Worm (Caenorhabditis elegans) whole organism, midembryonic: Measurements from ENCODE around the gene F11A5.17.

Experiments used
- cog-1 ChIP-seq: sonication (generic microtip); optimal IDR thresholded peaks from 2 replicates; lab custom pipeline; 2016; ENCODE audit warnings: missing genetic modification characterization, missing compliant biosample characterization
- flt-1 ChIP-seq: fragments of 200-800 bp; sonication (Bioruptor generic); IDR thresholded peaks from 2 replicates; pipeline ENCODE4 v1.3.6; 2022; ENCODE audit warnings: missing genetic modification characterization, missing compliant biosample characterization
- klf-2 ChIP-seq: fragments of 200-800 bp; sonication (Bioruptor generic); conservative IDR thresholded peaks from 2 replicates; pipeline ENCODE4 v1.3.6; 2022; ENCODE audit warnings: missing genetic modification reagents, missing genetic modification characterization, missing compliant biosample characterization
- ref-1 ChIP-seq: fragments of 200-800 bp; sonication (Bioruptor generic); conservative IDR thresholded peaks from 2 replicates; pipeline ENCODE4 v1.3.6; 2022; ENCODE audit warnings: missing genetic modification reagents, missing genetic modification characterization, missing compliant biosample characterization
- tab-1 ChIP-seq: fragments of 200-800 bp; sonication (Bioruptor generic); IDR thresholded peaks from 2 replicates; pipeline ENCODE4 v1.3.6; 2022; ENCODE audit warnings: missing genetic modification characterization, missing compliant biosample characterization
- ztf-23 ChIP-seq: fragments of 200-800 bp; sonication (Bioruptor generic); IDR thresholded peaks from 2 replicates; pipeline ENCODE4 v1.3.6; 2022; ENCODE audit warnings: missing genetic modification reagents, missing genetic modification characterization, missing compliant biosample characterization

DNA sequence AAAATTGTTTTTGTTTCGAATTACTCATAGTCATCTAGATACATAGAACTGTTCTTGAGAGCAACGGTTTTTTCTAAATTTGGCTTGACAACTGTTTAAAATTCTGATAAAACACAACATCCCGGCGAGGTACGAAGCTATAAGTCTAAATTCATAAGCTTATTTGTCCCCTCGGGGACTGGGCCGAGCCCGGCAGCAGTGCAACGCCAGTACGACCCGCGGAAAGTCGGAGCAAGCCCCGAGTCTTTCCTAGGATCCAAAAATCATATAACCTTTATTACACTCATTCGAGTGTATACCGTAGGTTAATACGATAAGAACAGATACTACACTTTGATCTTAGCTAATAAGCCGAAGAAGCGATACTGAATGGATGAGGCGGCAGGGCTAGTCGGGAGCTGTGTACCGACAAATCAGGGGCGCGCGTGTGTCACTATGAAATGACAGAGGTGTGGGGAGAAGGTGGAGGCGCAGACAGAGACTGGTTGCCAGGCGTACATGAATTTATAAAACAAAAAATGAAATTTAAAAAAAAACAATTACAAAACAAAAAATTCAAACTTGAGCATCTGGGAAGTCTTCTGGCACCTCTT lies 23.8 kb downstream of the F11A5.17 start:
- TF ChIP-seq klf-2 (no peak), ref-1 (no peak), flt-1 (no peak), cog-1 (tag; lab: Kevin White, UChicago) (no peak), tab-1 (GFP tag; lab: Robert Waterston, UW) (no peak), ztf-23 (GFP tag; lab: Robert Waterston, UW) (no peak)
